Worm (Caenorhabditis elegans): Measurements from ENCODE around the gene stip-1.

stip-1 gene

DNA sequence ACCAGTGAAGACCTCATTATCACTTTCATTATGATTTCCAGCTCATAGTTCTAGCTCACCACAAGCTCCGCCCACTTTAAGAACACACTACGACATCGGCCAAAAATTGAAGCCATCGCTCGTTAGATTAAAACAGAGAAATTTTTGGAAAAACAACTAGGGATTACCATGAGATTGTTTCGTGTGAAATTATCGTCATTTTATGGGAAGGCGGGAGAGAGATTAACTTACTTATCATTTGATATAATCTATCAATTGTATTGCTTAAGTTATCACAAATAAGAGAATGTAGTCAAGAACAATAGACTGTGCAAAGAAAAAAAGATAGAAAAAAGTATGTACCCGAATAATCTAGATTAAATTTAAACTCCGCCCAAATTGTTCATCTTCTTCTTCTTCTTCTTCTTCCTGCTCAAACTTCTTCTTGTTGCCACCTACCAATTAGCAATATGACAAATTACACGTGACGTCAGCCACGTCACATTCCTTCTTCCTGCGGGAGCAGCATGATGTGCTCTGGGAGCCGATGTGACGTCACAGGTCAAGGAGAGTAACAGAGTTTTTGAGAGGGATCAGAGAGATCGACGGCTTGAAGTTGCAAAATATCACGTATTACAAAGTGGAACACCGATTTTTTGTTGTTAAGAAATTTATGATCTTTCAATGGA, 49.6 kb downstream of the stip-1 start, which contains the start of gene nep-26 (continued):
- TF ChIP-seq unc-98 (GFP tag; IDR thresholded peaks at IDR 0.05) (no peak), C16A3.4 (tag; optimal IDR thresholded peaks at IDR 0.05) (no peak), efl-3 (GFP tag; optimal IDR thresholded peaks at IDR 0.05) (no peak), unc-130 (tag; optimal IDR thresholded peaks at IDR 0.05) (peak; percentile 64), alr-1 (tag; optimal IDR thresholded peaks at IDR 0.05; ENCODE audit: borderline replicate concordance) (no peak), nhr-47 (tag; optimal IDR thresholded peaks at IDR 0.05) (peak; percentile 30), sox-4 (tag; optimal IDR thresholded peaks at IDR 0.05) (no peak), egl-13 (tag; optimal IDR thresholded peaks at IDR 0.05) (no peak), isw-1 (GFP tag; IDR thresholded peaks at IDR 0.05) (no peak), elt-3 (tag; optimal IDR thresholded peaks at IDR 0.05) (no peak), pag-3 (tag; optimal IDR thresholded peaks at IDR 0.05; ENCODE audit: borderline replicate concordance, insufficient read depth) (no peak), fkh-10 (GFP tag; optimal IDR thresholded peaks at IDR 0.05) (no peak), F16B12.6 (tag; optimal IDR thresholded peaks at IDR 0.05) (no peak), lsy-2 (tag; optimal IDR thresholded peaks at IDR 0.05) (peak; percentile 21 to 40), fos-1 (tag; optimal IDR thresholded peaks at IDR 0.05) (no peak), ceh-8 (GFP tag; optimal IDR thresholded peaks at IDR 0.05) (no peak), nhr-77 (tag; optimal IDR thresholded peaks at IDR 0.05) (no peak), ztf-11 (tag; optimal IDR thresholded peaks at IDR 0.05) (no peak), lir-3 (tag; optimal IDR thresholded peaks at IDR 0.05; ENCODE audit: poor library complexity) (peak; percentile 41), skn-1 (tag; optimal IDR thresholded peaks at IDR 0.05) (no peak), snu-23 (GFP tag; optimal IDR thresholded peaks at IDR 0.05) (peak; percentile 51), vab-15 (tag; optimal IDR thresholded peaks at IDR 0.05) (no peak), nhr-12 (tag; optimal IDR thresholded peaks at IDR 0.05) (no peak), lin-13 (GFP tag; optimal IDR thresholded peaks at IDR 0.05) (peak; percentile 24), ama-1 (optimal IDR thresholded peaks at IDR 0.05) (no peak), ceh-90 (tag; optimal IDR thresholded peaks at IDR 0.05) (no peak), zip-4 (GFP tag; optimal IDR thresholded peaks at IDR 0.05) (no peak), aly-2 (tag; optimal IDR thresholded peaks at IDR 0.05) (no peak), aha-1 (tag; optimal IDR thresholded peaks at IDR 0.05) (no peak), hlh-17 (GFP tag; optimal IDR thresholded peaks at IDR 0.05; ENCODE audit: borderline replicate concordance) (no peak), pax-3 (tag; optimal IDR thresholded peaks at IDR 0.05) (no peak), unc-86 (tag; optimal IDR thresholded peaks at IDR 0.05) (no peak), C34B4.2 (tag; optimal IDR thresholded peaks at IDR 0.05) (no peak), mef-2 (tag; optimal IDR thresholded peaks at IDR 0.05) (no peak), lin-15B (tag; optimal IDR thresholded peaks at IDR 0.05) (no peak), rnt-1 (tag; optimal IDR thresholded peaks at IDR 0.05) (peak; percentile 85)
